Worm (Caenorhabditis elegans) whole organism, L3 larva: ENCODE measurements around the gene F40G9.12.

Source experiments
- R02D3.7 ChIP-seq: fragments of 150-350 bp; optimal IDR thresholded peaks from 2 replicates; lab custom pipeline; 2014; ENCODE audit warnings: missing biosample characterization, missing genetic modification characterization
- ZK546.5 ChIP-seq: sonication (generic microtip); optimal IDR thresholded peaks from 2 replicates; lab custom pipeline; 2017; ENCODE audit warnings: missing biosample characterization, missing genetic modification characterization
- aly-2 ChIP-seq: fragments of 150-350 bp; optimal IDR thresholded peaks from 2 replicates; lab custom pipeline; 2014; ENCODE audit warnings: missing biosample characterization, missing genetic modification characterization
- ama-1 ChIP-seq: fragments of 150-350 bp; optimal IDR thresholded peaks from 2 replicates; lab custom pipeline; 2018
- ceh-16 ChIP-seq: sonication (generic microtip); optimal IDR thresholded peaks from 2 replicates; lab custom pipeline; 2017; ENCODE audit warnings: missing biosample characterization, missing genetic modification characterization
- ceh-82 ChIP-seq: fragments of 150-350 bp; optimal IDR thresholded peaks from 2 replicates; lab custom pipeline; 2014; ENCODE audit warnings: missing biosample characterization, missing genetic modification characterization
- ceh-9 ChIP-seq: sonication (generic microtip); optimal IDR thresholded peaks from 2 replicates; lab custom pipeline; 2018; ENCODE audit warnings: missing biosample characterization, missing genetic modification characterization
- daf-12 ChIP-seq: fragments of 150-350 bp; optimal IDR thresholded peaks from 2 replicates; lab custom pipeline; 2014; ENCODE audit warnings: missing biosample characterization, missing genetic modification reagents, missing genetic modification characterization
- egl-27 ChIP-seq: sonication (generic microtip); optimal IDR thresholded peaks from 4 replicates; lab custom pipeline; 2017; ENCODE audit warnings: missing biosample characterization, missing genetic modification reagents, missing genetic modification characterization
- egl-5 ChIP-seq: fragments of 150-350 bp; optimal IDR thresholded peaks from 2 replicates; lab custom pipeline; 2017; ENCODE audit warnings: missing biosample characterization, missing genetic modification reagents, missing genetic modification characterization, inconsistent platforms
- elt-2 ChIP-seq: sonication (generic microtip); optimal IDR thresholded peaks from 2 replicates; lab custom pipeline; 2016; ENCODE audit warnings: missing genetic modification reagents, mild to moderate bottlenecking, missing genetic modification characterization, missing compliant biosample characterization
- elt-3 ChIP-seq, 3 experiments: fragments of 150-350 bp in 1 of 3; sonication (generic microtip) in 2 of 3; optimal IDR thresholded peaks; 2 replicates in 2 of 3; 4 replicates in 1 of 3; lab custom pipeline; 2014 to 2017; ENCODE audit warnings: missing biosample characterization in 3 of 3, missing genetic modification characterization in 3 of 3
- eor-1 ChIP-seq, 2 experiments: fragments of 150-350 bp; optimal IDR thresholded peaks; 2 replicates each; lab custom pipeline; 2014 to 2018; ENCODE audit warnings: missing biosample characterization in 2 of 2, missing genetic modification characterization in 2 of 2
- fkh-10 ChIP-seq: sonication (generic microtip); optimal IDR thresholded peaks from 2 replicates; lab custom pipeline; 2017; ENCODE audit warnings: missing biosample characterization, missing genetic modification reagents, missing genetic modification characterization
- fkh-2 ChIP-seq: fragments of 150-350 bp; optimal IDR thresholded peaks from 2 replicates; lab custom pipeline; 2014; ENCODE audit warnings: missing biosample characterization, missing genetic modification reagents, missing genetic modification characterization
- fos-1 ChIP-seq: fragments of 150-350 bp; optimal IDR thresholded peaks from 2 replicates; lab custom pipeline; 2014; ENCODE audit warnings: missing biosample characterization, missing genetic modification characterization
- hmg-11 ChIP-seq: sonication (generic microtip); optimal IDR thresholded peaks from 2 replicates; lab custom pipeline; 2016; ENCODE audit warnings: missing genetic modification characterization, missing compliant biosample characterization
- jun-1 ChIP-seq: fragments of 150-350 bp; optimal IDR thresholded peaks from 2 replicates; lab custom pipeline; 2014; ENCODE audit warnings: missing biosample characterization, missing genetic modification reagents, missing genetic modification characterization
- lin-39 ChIP-seq: fragments of 150-350 bp; optimal IDR thresholded peaks from 2 replicates; lab custom pipeline; 2018; ENCODE audit warnings: missing biosample characterization, missing genetic modification reagents, missing genetic modification characterization
- lsy-12 ChIP-seq: sonication (generic microtip); optimal IDR thresholded peaks from 2 replicates; lab custom pipeline; 2016; ENCODE audit warnings: mild to moderate bottlenecking, missing genetic modification characterization, missing compliant biosample characterization
- mdl-1 ChIP-seq: fragments of 150-350 bp; optimal IDR thresholded peaks from 2 replicates; lab custom pipeline; 2014; ENCODE audit warnings: missing biosample characterization, missing genetic modification characterization
- mml-1 ChIP-seq: fragments of 150-350 bp; sonication (generic microtip); optimal IDR thresholded peaks from 3 replicates; lab custom pipeline; 2014; ENCODE audit warnings: missing biosample characterization, missing genetic modification characterization
- nhr-11 ChIP-seq: fragments of 150-350 bp; optimal IDR thresholded peaks from 2 replicates; lab custom pipeline; 2014; ENCODE audit warnings: missing biosample characterization, missing genetic modification characterization
- nhr-23 ChIP-seq: fragments of 150-350 bp; optimal IDR thresholded peaks from 2 replicates; lab custom pipeline; 2014; ENCODE audit warnings: missing biosample characterization, missing genetic modification reagents, missing genetic modification characterization
- nhr-237 ChIP-seq: fragments of 150-350 bp; optimal IDR thresholded peaks from 2 replicates; lab custom pipeline; 2014; ENCODE audit warnings: missing biosample characterization, missing genetic modification characterization
- nhr-25 ChIP-seq: sonication (generic microtip); optimal IDR thresholded peaks from 2 replicates; lab custom pipeline; 2017; ENCODE audit warnings: missing biosample characterization, missing genetic modification characterization
- nhr-28 ChIP-seq: fragments of 150-350 bp; optimal IDR thresholded peaks from 2 replicates; lab custom pipeline; 2014; ENCODE audit warnings: missing biosample characterization, missing genetic modification characterization
- nhr-43 ChIP-seq: sonication (generic microtip); optimal IDR thresholded peaks from 2 replicates; lab custom pipeline; 2016; ENCODE audit warnings: mild to moderate bottlenecking, missing genetic modification characterization, missing compliant biosample characterization; ENCODE audit not compliant: poor library complexity, severe bottlenecking
- nhr-67 ChIP-seq: fragments of 150-350 bp; optimal IDR thresholded peaks from 2 replicates; lab custom pipeline; 2014; ENCODE audit warnings: missing biosample characterization, missing genetic modification characterization
- nhr-76 ChIP-seq: fragments of 150-350 bp; sonication (generic microtip); optimal IDR thresholded peaks from 5 replicates; lab custom pipeline; 2014; ENCODE audit warnings: missing biosample characterization, missing genetic modification characterization
- pha-4 ChIP-seq: fragments of 150-350 bp; optimal IDR thresholded peaks from 2 replicates; lab custom pipeline; 2014; ENCODE audit warnings: missing biosample characterization, missing genetic modification reagents, missing genetic modification characterization
- pqm-1 ChIP-seq: fragments of 150-350 bp; optimal IDR thresholded peaks from 2 replicates; lab custom pipeline; 2017; ENCODE audit warnings: missing biosample characterization, missing genetic modification characterization, inconsistent platforms
- sea-2 ChIP-seq: fragments of 150-350 bp; sonication (generic microtip); optimal IDR thresholded peaks from 4 replicates; lab custom pipeline; 2014; ENCODE audit warnings: missing biosample characterization, missing genetic modification reagents, missing genetic modification characterization
- skn-1 ChIP-seq: fragments of 150-350 bp; optimal IDR thresholded peaks from 2 replicates; lab custom pipeline; 2014; ENCODE audit warnings: missing biosample characterization, missing genetic modification characterization
- snpc-4 ChIP-seq: fragments of 150-350 bp; optimal IDR thresholded peaks from 2 replicates; lab custom pipeline; 2014; ENCODE audit warnings: missing biosample characterization, missing genetic modification characterization
- unc-39 ChIP-seq: sonication (generic microtip); optimal IDR thresholded peaks from 4 replicates; lab custom pipeline; 2017; ENCODE audit warnings: missing biosample characterization, missing genetic modification characterization
- zag-1 ChIP-seq: fragments of 150-350 bp; optimal IDR thresholded peaks from 2 replicates; lab custom pipeline; 2014; ENCODE audit warnings: missing biosample characterization, missing genetic modification characterization
- ztf-11 ChIP-seq: fragments of 150-350 bp; optimal IDR thresholded peaks from 2 replicates; lab custom pipeline; 2014; ENCODE audit warnings: missing biosample characterization, missing genetic modification characterization
- ztf-4 ChIP-seq: fragments of 150-350 bp; optimal IDR thresholded peaks from 2 replicates; lab custom pipeline; 2014; ENCODE audit warnings: missing biosample characterization, missing genetic modification characterization

The F40G9.12 gene

DNA sequence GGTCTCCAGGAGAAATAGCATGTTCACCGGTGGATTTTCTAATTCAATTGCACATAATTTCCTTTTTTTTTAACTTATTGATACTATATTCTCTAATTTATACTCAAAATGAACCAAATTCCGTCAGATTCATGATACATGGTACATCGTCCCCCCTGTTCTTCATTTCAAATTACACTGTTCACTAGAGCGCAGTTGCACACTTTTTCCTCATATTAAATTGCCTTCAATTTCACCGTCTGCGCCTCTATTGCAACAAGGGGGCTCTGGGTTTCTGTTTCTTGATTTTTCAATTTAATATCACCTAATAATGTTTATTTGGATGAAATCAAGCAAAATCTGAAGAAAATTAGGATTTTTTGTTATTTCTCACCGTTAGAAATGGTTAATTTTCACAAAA lies 40.0 kb upstream of the F40G9.12 start (continued):
- TF ChIP-seq elt-3 (tag; optimal IDR thresholded peaks at IDR 0.05; lab: Kevin White, UChicago) (no peak), pha-4 (tag; lab: Kevin White, UChicago) (peak; percentile 82), ztf-4 (tag; lab: Kevin White, UChicago) (no peak), skn-1 (tag; lab: Kevin White, UChicago) (no peak), nhr-67 (no peak), nhr-76 (tag; lab: Kevin White, UChicago) (no peak), sea-2 (GFP tag; lab: Kevin White, UChicago) (no peak), egl-5 (tag; lab: Kevin White, UChicago) (peak; percentile 71), ama-1 (lab: Kevin White, UChicago) (no peak), mml-1 (tag; lab: Kevin White, UChicago) (no peak), zag-1 (tag; lab: Kevin White, UChicago) (no peak), snpc-4 (peak; percentile 55), nhr-28 (no peak), mdl-1 (tag; lab: Kevin White, UChicago) (no peak)

- TF ChIP-seq fos-1 (tag; lab: Kevin White, UChicago) (no peak), pha-4 (tag; lab: Kevin White, UChicago) (no peak), nhr-23 (tag; lab: Kevin White, UChicago) (no peak), lsy-12 (tag; lab: Kevin White, UChicago) (no peak), snpc-4 (no peak), mdl-1 (tag; lab: Kevin White, UChicago) (no peak), aly-2 (tag; lab: Kevin White, UChicago) (no peak), ztf-11 (tag; lab: Kevin White, UChicago) (no peak), ceh-16 (tag; lab: Kevin White, UChicago) (no peak), jun-1 (no peak), sea-2 (GFP tag; lab: Kevin White, UChicago) (no peak), fkh-2 (tag; lab: Kevin White, UChicago) (no peak), nhr-25 (tag; lab: Kevin White, UChicago) (no peak), R02D3.7 (no peak), pqm-1 (tag; lab: Kevin White, UChicago) (no peak)
- TF ChIP-seq, all 47 proteins: peak for 0
Observed at ce11 chrIII:132118-132517, 39.5 kb upstream of the F40G9.12 start, which contains the start of gene pals-22. TSS of gene pals-22 (plus strand) at chrIII:132418.

DNA sequence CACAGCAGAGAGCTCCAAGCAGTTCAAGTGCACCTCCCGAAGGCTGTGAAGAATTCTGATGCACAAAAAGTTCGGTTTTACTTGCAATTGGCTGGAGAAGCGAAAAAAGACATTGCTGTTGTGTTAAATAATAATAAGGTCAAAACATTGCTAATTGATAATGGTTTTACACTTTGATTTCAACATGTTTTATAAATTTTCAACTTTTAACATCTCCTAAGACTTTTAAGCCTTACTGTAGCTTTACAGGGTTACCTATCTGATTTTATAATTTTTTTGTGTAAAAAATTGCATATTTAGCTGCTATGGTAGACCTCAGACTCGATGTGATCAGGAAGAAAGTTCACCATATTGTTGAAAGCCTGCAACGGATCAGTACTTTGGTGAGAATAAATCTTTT lies 37.5 kb upstream of the F40G9.12 start, which contains the start of gene pals-25:
pals-25 (plus strand) TSS at position 301 of the 400 bp plus-strand sequence.
- TF ChIP-seq nhr-11 (no peak), lin-39 (no peak), hmg-11 (no peak)

- no peak for TF ChIP-seq nhr-237 (tag; lab: Kevin White, UChicago)
- no peak for TF ChIP-seq pqm-1 (tag; lab: Kevin White, UChicago)
- TF ChIP-seq nhr-67, result no peak
- TF ChIP-seq ceh-9, result no peak
- TF ChIP-seq unc-39 (tag; lab: Kevin White, UChicago), result no peak
- no peak for TF ChIP-seq nhr-25 (tag; lab: Kevin White, UChicago)
- no peak for TF ChIP-seq ztf-11 (tag; lab: Kevin White, UChicago)
- TF ChIP-seq ceh-16 (tag; lab: Kevin White, UChicago), result no peak
- no peak for TF ChIP-seq nhr-76 (tag; lab: Kevin White, UChicago)
- TF ChIP-seq, all 47 proteins: peak for 0
Observed at ce11 chrIII:140904-141303, 30.7 kb upstream of the F40G9.12 start, which contains the start of gene fbxb-81. TSS of gene fbxb-81 (minus strand) at chrIII:141217.

DNA sequence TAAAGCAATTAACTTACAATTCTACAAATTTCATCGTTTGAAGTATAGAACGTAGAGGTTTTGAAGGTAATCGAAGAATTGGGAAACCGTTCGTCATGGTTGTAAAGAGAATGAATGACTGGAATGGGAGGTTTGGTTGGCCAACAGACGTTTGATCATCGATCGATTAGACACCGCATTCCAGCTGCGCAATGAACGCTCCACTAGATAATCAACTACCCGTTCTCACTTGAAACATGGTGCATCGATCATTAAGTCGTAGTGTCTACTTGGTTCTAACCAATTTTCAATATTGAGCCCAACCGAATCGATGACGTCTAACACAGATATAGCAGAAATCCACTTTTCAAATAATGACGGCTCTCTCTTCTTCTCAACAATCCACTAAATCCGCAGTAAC lies 28.5 kb upstream of the F40G9.12 start, which contains the start of gene fbxb-82:
fbxb-82 (minus strand) TSS at position 101 of the 400 bp plus-strand sequence.
- TF ChIP-seq sea-2 (GFP tag; lab: Kevin White, UChicago) (no peak), ceh-16 (tag; lab: Kevin White, UChicago) (no peak), nhr-67 (no peak), jun-1 (no peak), aly-2 (tag; lab: Kevin White, UChicago) (no peak), eor-1 (tag; optimal IDR thresholded peaks at IDR 0.05; lab: Kevin White, UChicago) (no peak), ceh-82 (tag; lab: Kevin White, UChicago) (no peak), daf-12 (tag; lab: Kevin White, UChicago) (no peak), elt-2 (tag; lab: Kevin White, UChicago) (no peak), ztf-4 (tag; lab: Kevin White, UChicago) (no peak), egl-27 (tag; lab: Kevin White, UChicago) (no peak), snpc-4 (no peak), nhr-43 (tag; lab: Kevin White, UChicago) (no peak), skn-1 (tag; lab: Kevin White, UChicago) (no peak), lin-39 (no peak), pqm-1 (tag; lab: Kevin White, UChicago) (no peak), ama-1 (lab: Kevin White, UChicago) (no peak), fkh-10 (GFP tag; lab: Kevin White, UChicago) (no peak), ZK546.5 (no peak), lsy-12 (tag; lab: Kevin White, UChicago) (no peak)
